Worm (Caenorhabditis elegans) whole organism, L2 larva: ENCODE data around the gene srg-36.

Experiments used
- ceh-16 ChIP-seq: fragments of 150-350 bp; optimal IDR thresholded peaks from 2 replicates; lab custom pipeline; 2014; ENCODE audit warnings: missing biosample characterization, missing genetic modification characterization
- ceh-82 ChIP-seq: fragments of 150-350 bp; optimal IDR thresholded peaks from 2 replicates; lab custom pipeline; 2014; ENCODE audit warnings: missing biosample characterization, missing genetic modification characterization
- elt-1 ChIP-seq: fragments of 150-350 bp; optimal IDR thresholded peaks from 2 replicates; lab custom pipeline; 2014; ENCODE audit warnings: missing biosample characterization, missing genetic modification characterization
- gmeb-1 ChIP-seq: fragments of 150-350 bp; optimal IDR thresholded peaks from 2 replicates; lab custom pipeline; 2014; ENCODE audit warnings: missing biosample characterization, missing genetic modification characterization
- lin-13 ChIP-seq: fragments of 150-350 bp; optimal IDR thresholded peaks from 2 replicates; lab custom pipeline; 2014; ENCODE audit warnings: missing biosample characterization, missing genetic modification reagents, missing genetic modification characterization
- nhr-11 ChIP-seq: fragments of 150-350 bp; optimal IDR thresholded peaks from 2 replicates; lab custom pipeline; 2014; ENCODE audit warnings: missing biosample characterization, missing genetic modification characterization
- nhr-12 ChIP-seq: fragments of 150-350 bp; optimal IDR thresholded peaks from 2 replicates; lab custom pipeline; 2014; ENCODE audit warnings: missing biosample characterization, missing genetic modification characterization
- skn-1 ChIP-seq: sonication (generic microtip); optimal IDR thresholded peaks from 2 replicates; lab custom pipeline; 2017; ENCODE audit warnings: missing biosample characterization, missing genetic modification characterization
- unc-62 ChIP-seq: fragments of 150-350 bp; optimal IDR thresholded peaks from 2 replicates; lab custom pipeline; 2014; ENCODE audit warnings: missing biosample characterization, missing genetic modification reagents, missing genetic modification characterization

- TF ChIP-seq nhr-11 (tag; lab: Kevin White, UChicago) (no peak), lin-13 (no peak), gmeb-1 (tag; lab: Kevin White, UChicago) (no peak), skn-1 (no peak), nhr-12 (tag; lab: Kevin White, UChicago) (no peak), elt-1 (tag; lab: Kevin White, UChicago) (no peak), unc-62 (GFP tag; lab: Kevin White, UChicago) (no peak), ceh-82 (tag; lab: Kevin White, UChicago) (no peak), ceh-16 (no peak)
Measured at ce11 chrX:14255031-14255430, 20.8 kb upstream of the srg-36 start, which contains the start of gene E02H4.5.
